Fruit fly (Drosophila melanogaster) whole organism, embryonic: ENCODE measurements around the gene CG17652.

Experiments used
- Abd-B ChIP-seq: fragments of 200-800 bp; sonication (Bioruptor generic); optimal IDR thresholded peaks from 2 replicates; lab custom pipeline; 2018; ENCODE audit warnings: missing biosample characterization, mild to moderate bottlenecking, missing genetic modification characterization, moderate library complexity
- Blimp-1 ChIP-seq: fragments of 200-800 bp; sonication (Bioruptor generic); optimal IDR thresholded peaks from 3 replicates; lab custom pipeline; 2018; ENCODE audit warnings: missing biosample characterization, missing genetic modification characterization, mild to moderate bottlenecking, moderate library complexity, missing genetic modification reagents
- C15 ChIP-seq: fragments of 200-800 bp; sonication (Bioruptor generic); IDR thresholded peaks from 3 replicates; pipeline ENCODE4 v1.3.6; 2022; ENCODE audit warnings: missing biosample characterization, missing genetic modification characterization
- CG10274 ChIP-seq: fragments of 200-800 bp; sonication (Bioruptor generic); optimal IDR thresholded peaks from 3 replicates; lab custom pipeline; 2017; ENCODE audit warnings: missing biosample characterization, mild to moderate bottlenecking, missing genetic modification characterization
- CG10321 ChIP-seq: fragments of 200-800 bp; sonication (Bioruptor generic); IDR thresholded peaks from 2 replicates; pipeline ENCODE4 v1.3.6; 2022; ENCODE audit warnings: missing biosample characterization, missing genetic modification characterization
- CG10543 ChIP-seq: fragments of 200-800 bp; sonication (Bioruptor generic); optimal IDR thresholded peaks from 3 replicates; lab custom pipeline; 2017; ENCODE audit warnings: missing biosample characterization, mild to moderate bottlenecking, missing genetic modification characterization, moderate library complexity
- CG12071 ChIP-seq: fragments of 200-800 bp; sonication (Bioruptor generic); optimal IDR thresholded peaks from 3 replicates; lab custom pipeline; 2018; ENCODE audit warnings: missing biosample characterization, mild to moderate bottlenecking, missing genetic modification characterization
- CG13894 ChIP-seq: fragments of 200-800 bp; sonication (Bioruptor generic); optimal IDR thresholded peaks from 3 replicates; lab custom pipeline; 2018; ENCODE audit warnings: missing biosample characterization, mild to moderate bottlenecking, missing genetic modification characterization, moderate library complexity
- CG14860 ChIP-seq: fragments of 200-800 bp; sonication (Bioruptor generic); IDR thresholded peaks from 3 replicates; pipeline ENCODE4 v1.3.6; 2022; ENCODE audit warnings: missing biosample characterization, missing genetic modification characterization; ENCODE audit not compliant: partially characterized antibody
- CG1647 ChIP-seq: fragments of 200-800 bp; sonication (Bioruptor generic); optimal IDR thresholded peaks from 3 replicates; lab custom pipeline; 2016; ENCODE audit warnings: missing biosample characterization, missing genetic modification characterization
- CG18599 ChIP-seq: fragments of 200-800 bp; sonication (Bioruptor generic); optimal IDR thresholded peaks from 3 replicates; lab custom pipeline; 2017; ENCODE audit warnings: missing biosample characterization, missing genetic modification characterization, mild to moderate bottlenecking, moderate library complexity, missing genetic modification reagents
- CG2889 ChIP-seq: fragments of 200-800 bp; sonication (Bioruptor generic); IDR thresholded peaks from 3 replicates; pipeline ENCODE4 v1.3.6; 2022; ENCODE audit warnings: missing biosample characterization, missing genetic modification characterization
- CG30431 ChIP-seq: fragments of 200-800 bp; sonication (Bioruptor generic); optimal IDR thresholded peaks from 2 replicates; lab custom pipeline; 2017; ENCODE audit warnings: missing biosample characterization, missing genetic modification characterization
- CG3281 ChIP-seq: fragments of 200-800 bp; sonication (Bioruptor generic); optimal IDR thresholded peaks from 3 replicates; lab custom pipeline; 2017; ENCODE audit warnings: missing biosample characterization, mild to moderate bottlenecking, missing genetic modification characterization
- CG4282 ChIP-seq: fragments of 200-800 bp; sonication (Bioruptor generic); optimal IDR thresholded peaks from 2 replicates; lab custom pipeline; 2016; ENCODE audit warnings: missing biosample characterization, missing genetic modification characterization
- CG8089 ChIP-seq: fragments of 200-800 bp; sonication (Bioruptor generic); optimal IDR thresholded peaks from 3 replicates; lab custom pipeline; 2016; ENCODE audit warnings: missing biosample characterization, missing genetic modification characterization
- CG8478 ChIP-seq: fragments of >200 bp; optimal IDR thresholded peaks from 2 replicates; lab custom pipeline; 2018
- CG9817 ChIP-seq: fragments of 200-800 bp; sonication (Bioruptor generic); optimal IDR thresholded peaks from 2 replicates; lab custom pipeline; 2018; ENCODE audit warnings: missing biosample characterization, mild to moderate bottlenecking, missing genetic modification characterization, moderate library complexity
- H2.0 ChIP-seq: fragments of 200-800 bp; sonication (Bioruptor generic); IDR thresholded peaks from 2 replicates; pipeline ENCODE4 v1.3.6; 2022; ENCODE audit warnings: missing biosample characterization, missing genetic modification characterization
- Hmr ChIP-seq: fragments of 200-800 bp; sonication (Bioruptor generic); optimal IDR thresholded peaks from 3 replicates; lab custom pipeline; 2017; ENCODE audit warnings: mild to moderate bottlenecking, missing biosample characterization, missing genetic modification reagents, missing genetic modification characterization
- Hsf ChIP-seq: fragments of 200-800 bp; sonication (Bioruptor generic); optimal IDR thresholded peaks from 3 replicates; lab custom pipeline; 2016; ENCODE audit warnings: missing biosample characterization, missing genetic modification characterization
- Jarid2 ChIP-seq: fragments of 200-800 bp; sonication (Bioruptor generic); optimal IDR thresholded peaks from 3 replicates; lab custom pipeline; 2017; ENCODE audit warnings: mild to moderate bottlenecking, missing biosample characterization, missing genetic modification reagents, missing genetic modification characterization
- Lim3 ChIP-seq: fragments of 200-800 bp; sonication (Bioruptor generic); IDR thresholded peaks from 2 replicates; pipeline ENCODE4 v1.3.6; 2022; ENCODE audit warnings: missing biosample characterization, missing genetic modification characterization
- MTF-1 ChIP-seq: fragments of 200-800 bp; sonication (Bioruptor generic); optimal IDR thresholded peaks from 2 replicates; lab custom pipeline; 2018; ENCODE audit warnings: missing biosample characterization, mild to moderate bottlenecking, missing genetic modification characterization, borderline replicate concordance
- Meics ChIP-seq: fragments of 200-800 bp; sonication (Bioruptor generic); optimal IDR thresholded peaks from 2 replicates; lab custom pipeline; 2017; ENCODE audit warnings: missing biosample characterization, mild to moderate bottlenecking, missing genetic modification characterization
- Mes4 ChIP-seq: fragments of 200-800 bp; sonication (Bioruptor generic); optimal IDR thresholded peaks from 2 replicates; lab custom pipeline; 2016; ENCODE audit warnings: missing biosample characterization, missing genetic modification characterization
- Mrtf ChIP-seq: fragments of 200-800 bp; sonication (Bioruptor generic); IDR thresholded peaks from 3 replicates; pipeline ENCODE4 v1.3.6; 2022; ENCODE audit warnings: missing biosample characterization, missing genetic modification characterization
- NC2β ChIP-seq: fragments of 200-800 bp; sonication (Bioruptor generic); optimal IDR thresholded peaks from 2 replicates; lab custom pipeline; 2016; ENCODE audit warnings: missing biosample characterization, missing genetic modification characterization
- Nf-YC ChIP-seq: fragments of 200-800 bp; optimal IDR thresholded peaks from 3 replicates; lab custom pipeline; 2019; ENCODE audit warnings: missing biosample characterization, mild to moderate bottlenecking, missing genetic modification characterization, moderate library complexity
- NfI ChIP-seq: fragments of 200-800 bp; sonication (Bioruptor generic); optimal IDR thresholded peaks from 3 replicates; lab custom pipeline; 2018; ENCODE audit warnings: missing biosample characterization, mild to moderate bottlenecking, missing genetic modification characterization, moderate library complexity
- Oli ChIP-seq: fragments of 200-800 bp; sonication (Bioruptor generic); optimal IDR thresholded peaks from 2 replicates; lab custom pipeline; 2018; ENCODE audit warnings: missing biosample characterization, mild to moderate bottlenecking, missing genetic modification characterization, moderate library complexity
- Side ChIP-seq: fragments of 200-800 bp; sonication (Bioruptor generic); optimal IDR thresholded peaks from 2 replicates; lab custom pipeline; 2016; ENCODE audit warnings: missing biosample characterization, missing genetic modification characterization
- Sin3A ChIP-seq: fragments of >200 bp; optimal IDR thresholded peaks from 2 replicates; lab custom pipeline; 2018
- chif ChIP-seq, 2 experiments: fragments of 200-800 bp; sonication (Bioruptor generic); optimal IDR thresholded peaks; 3 replicates each; lab custom pipeline; 2016; ENCODE audit warnings: missing biosample characterization in 2 of 2, missing genetic modification characterization in 2 of 2
- crp ChIP-seq, 2 experiments: fragments of 200-800 bp; sonication (Bioruptor generic); optimal IDR thresholded peaks; 2 replicates in 1 of 2; 3 replicates in 1 of 2; lab custom pipeline; 2017; ENCODE audit warnings: missing biosample characterization in 2 of 2, missing genetic modification characterization in 2 of 2, mild to moderate bottlenecking in 1 of 2, moderate library complexity in 1 of 2
- gce ChIP-seq: fragments of 200-800 bp; sonication (Bioruptor generic); IDR thresholded peaks from 3 replicates; pipeline ENCODE4 v1.3.6; 2022; ENCODE audit warnings: missing biosample characterization, missing genetic modification characterization
- gcm2 ChIP-seq: fragments of 200-800 bp; sonication (Bioruptor generic); optimal IDR thresholded peaks from 2 replicates; lab custom pipeline; 2016; ENCODE audit warnings: missing biosample characterization, missing genetic modification characterization
- ham ChIP-seq: fragments of 200-800 bp; sonication (Bioruptor generic); IDR thresholded peaks from 2 replicates; pipeline ENCODE4 v1.3.6; 2022; ENCODE audit warnings: missing biosample characterization, missing genetic modification characterization
- hbn ChIP-seq: fragments of 200-800 bp; sonication (Bioruptor generic); IDR thresholded peaks from 2 replicates; pipeline ENCODE4 v1.3.6; 2022; ENCODE audit warnings: missing biosample characterization, missing genetic modification characterization; ENCODE audit not compliant: partially characterized antibody
- ind ChIP-seq: fragments of 200-800 bp; sonication (Bioruptor generic); optimal IDR thresholded peaks from 3 replicates; lab custom pipeline; 2016; ENCODE audit warnings: missing biosample characterization, missing genetic modification characterization
- insv ChIP-seq, 2 experiments: fragments of 200-800 bp; sonication (Bioruptor generic); optimal IDR thresholded peaks; 3 replicates each; lab custom pipeline; 2016 to 2018; ENCODE audit warnings: missing biosample characterization in 2 of 2, missing genetic modification characterization in 2 of 2
- ken ChIP-seq: fragments of 200-800 bp; sonication (Bioruptor generic); IDR thresholded peaks from 3 replicates; pipeline ENCODE4 v1.3.6; 2022; ENCODE audit warnings: missing biosample characterization, missing genetic modification characterization
- lbe ChIP-seq: fragments of 200-800 bp; sonication (Bioruptor generic); optimal IDR thresholded peaks from 2 replicates; lab custom pipeline; 2016; ENCODE audit warnings: missing biosample characterization, mild to moderate bottlenecking, missing genetic modification characterization
- nerfin-2 ChIP-seq: fragments of 200-800 bp; sonication (Bioruptor generic); IDR thresholded peaks from 2 replicates; pipeline ENCODE4 v1.3.6; 2022; ENCODE audit warnings: missing biosample characterization, missing genetic modification characterization; ENCODE audit not compliant: partially characterized antibody
- oc ChIP-seq: fragments of 200-800 bp; sonication (Bioruptor generic); optimal IDR thresholded peaks from 2 replicates; lab custom pipeline; 2018; ENCODE audit warnings: missing biosample characterization, mild to moderate bottlenecking, missing genetic modification characterization, moderate library complexity
- pita ChIP-seq: fragments of 200-800 bp; sonication (Bioruptor generic); optimal IDR thresholded peaks from 2 replicates; lab custom pipeline; 2017; ENCODE audit warnings: missing biosample characterization, mild to moderate bottlenecking, missing genetic modification characterization
- ro ChIP-seq: fragments of 200-800 bp; sonication (Bioruptor generic); IDR thresholded peaks from 2 replicates; pipeline ENCODE4 v1.3.6; 2022; ENCODE audit warnings: missing biosample characterization, missing genetic modification characterization
- sna ChIP-seq: fragments of 200-800 bp; sonication (Bioruptor generic); IDR thresholded peaks from 2 replicates; pipeline ENCODE4 v1.3.6; 2022; ENCODE audit warnings: missing biosample characterization, missing genetic modification characterization; ENCODE audit not compliant: partially characterized antibody
- tio ChIP-seq: fragments of 200-800 bp; sonication (Bioruptor generic); optimal IDR thresholded peaks from 2 replicates; lab custom pipeline; 2017; ENCODE audit warnings: missing biosample characterization, missing genetic modification characterization, inconsistent platforms
- tna ChIP-seq: fragments of 200-800 bp; sonication (Bioruptor generic); IDR thresholded peaks from 2 replicates; pipeline ENCODE4 v1.3.6; 2022; ENCODE audit warnings: missing biosample characterization, missing genetic modification characterization; ENCODE audit not compliant: partially characterized antibody

The CG17652 gene

dm6 chr2L:1723135-1723936 lies 8.8 kb downstream of the CG17652 start (continued):
- TF ChIP-seq tio (GFP tag; lab: Kevin White, UChicago) (no peak), CG1647 (GFP tag; lab: Kevin White, UChicago) (no peak), CG4282 (GFP tag; lab: Kevin White, UChicago) (no peak), hbn (no peak), Nf-YC (peak; percentile 7), CG8478 (lab: Kevin White, UChicago) (no peak), ken (GFP tag; lab: Robert Waterston, UW) (no peak), NC2β (GFP tag; lab: Kevin White, UChicago) (no peak), CG10543 (GFP tag; lab: Kevin White, UChicago) (no peak), Blimp-1 (GFP tag; lab: Kevin White, UChicago) (peak; percentile 55), CG10274 (GFP tag; lab: Kevin White, UChicago) (peak; percentile 99), CG10321 (GFP tag; lab: Robert Waterston, UW) (no peak), gce (GFP tag; lab: Robert Waterston, UW) (no peak), gcm2 (GFP tag; lab: Kevin White, UChicago) (no peak), Hmr (GFP tag; lab: Kevin White, UChicago) (peak; percentile 5), Side (no peak), C15 (GFP tag; lab: Robert Waterston, UW) (no peak), Mes4 (GFP tag; lab: Kevin White, UChicago) (no peak), Abd-B (GFP tag; lab: Kevin White, UChicago) (no peak), chif (GFP tag; optimal IDR thresholded peaks at IDR 0.05; lab: Kevin White, UChicago) (no peak), Jarid2 (GFP tag; lab: Kevin White, UChicago) (no peak), tna (no peak), CG8089 (GFP tag; lab: Kevin White, UChicago) (no peak), CG18599 (peak; percentile 46), nerfin-2 (GFP tag; lab: Robert Waterston, UW) (no peak), NfI (peak; percentile 39), crp (GFP tag; optimal IDR thresholded peaks at IDR 0.05; lab: Kevin White, UChicago) (no peak), insv (GFP tag; optimal IDR thresholded peaks at IDR 0.05; lab: Kevin White, UChicago) (no peak), CG3281 (no peak), MTF-1 (GFP tag; lab: Kevin White, UChicago) (no peak), CG13894 (tag; lab: Kevin White, UChicago) (peak; percentile 49), pita (no peak), CG30431 (GFP tag; lab: Kevin White, UChicago) (no peak), lbe (GFP tag; lab: Kevin White, UChicago) (no peak), oc (tag; lab: Kevin White, UChicago) (no peak), CG9817 (no peak), ind (GFP tag; lab: Kevin White, UChicago) (peak; percentile 1), Sin3A (lab: Kevin White, UChicago) (no peak), ro (GFP tag; lab: Robert Waterston, UW) (no peak), sna (GFP tag; lab: Robert Waterston, UW) (no peak), H2.0 (GFP tag; lab: Robert Waterston, UW) (no peak), Hsf (GFP tag; lab: Kevin White, UChicago) (no peak), ham (GFP tag; lab: Robert Waterston, UW) (no peak), Meics (GFP tag; lab: Kevin White, UChicago) (no peak), Oli (no peak), CG14860 (GFP tag; lab: Robert Waterston, UW) (no peak), CG12071 (GFP tag; lab: Kevin White, UChicago) (no peak), Mrtf (GFP tag; lab: Robert Waterston, UW) (no peak), Lim3 (GFP tag; lab: Robert Waterston, UW) (no peak), CG2889 (no peak)
